Worm (Caenorhabditis elegans) whole organism, young adult: Measurements from ENCODE around the gene R13H4.6.

Experiments
- B0019.2 ChIP-seq: fragments of 200-800 bp; sonication (Bioruptor generic); conservative IDR thresholded peaks from 2 replicates; pipeline ENCODE4 v1.3.6; 2022; ENCODE audit warnings: missing genetic modification reagents, missing genetic modification characterization, missing compliant biosample characterization
- B0035.1 ChIP-seq: sonication (generic microtip); optimal IDR thresholded peaks from 2 replicates; lab custom pipeline; 2016; ENCODE audit warnings: missing genetic modification characterization, mild to moderate bottlenecking, missing compliant biosample characterization, missing genotype, missing genetic modification reagents
- F10E7.11 ChIP-seq: sonication (generic microtip); optimal IDR thresholded peaks from 2 replicates; lab custom pipeline; 2017; ENCODE audit warnings: mild to moderate bottlenecking, missing genetic modification characterization, moderate library complexity, missing compliant biosample characterization
- F33H1.4 ChIP-seq: fragments of 200-800 bp; sonication (Bioruptor generic); IDR thresholded peaks from 2 replicates; pipeline ENCODE4 v1.3.6; 2022; ENCODE audit warnings: missing genetic modification reagents, missing genetic modification characterization, missing compliant biosample characterization
- F39B2.1 ChIP-seq: fragments of 200-800 bp; sonication (Bioruptor generic); IDR thresholded peaks from 2 replicates; pipeline ENCODE4 v1.3.6; 2022; ENCODE audit warnings: missing genetic modification reagents, missing genetic modification characterization, missing compliant biosample characterization
- F52B5.7 ChIP-seq: sonication (generic microtip); optimal IDR thresholded peaks from 2 replicates; lab custom pipeline; 2016; ENCODE audit warnings: mild to moderate bottlenecking, missing genetic modification characterization, missing compliant biosample characterization
- F57A8.1 ChIP-seq: fragments of 200-800 bp; sonication (Bioruptor generic); optimal IDR thresholded peaks from 2 replicates; lab custom pipeline; 2018; ENCODE audit warnings: mild to moderate bottlenecking, missing genetic modification characterization, moderate library complexity, missing compliant biosample characterization
- F57C9.4 ChIP-seq: sonication (generic microtip); optimal IDR thresholded peaks from 2 replicates; lab custom pipeline; 2017; ENCODE audit warnings: mild to moderate bottlenecking, missing genetic modification characterization, missing compliant biosample characterization
- K11D2.4 ChIP-seq: fragments of 200-800 bp; sonication (Bioruptor generic); IDR thresholded peaks from 2 replicates; pipeline ENCODE4 v1.3.6; 2022; ENCODE audit warnings: missing genetic modification reagents, missing genetic modification characterization, missing compliant biosample characterization
- K12H6.12 ChIP-seq: fragments of 200-800 bp; sonication (Bioruptor generic); optimal IDR thresholded peaks from 2 replicates; lab custom pipeline; 2018; ENCODE audit warnings: mild to moderate bottlenecking, missing genetic modification characterization, missing compliant biosample characterization
- Y53F4B.3 ChIP-seq: fragments of 200-800 bp; sonication (Bioruptor generic); IDR thresholded peaks from 2 replicates; pipeline ENCODE4 v1.3.6; 2022; ENCODE audit warnings: missing genetic modification reagents, missing genetic modification characterization, missing compliant biosample characterization
- Y67H2A.10 ChIP-seq: fragments of 200-800 bp; sonication (Bioruptor generic); conservative IDR thresholded peaks from 2 replicates; pipeline ENCODE4 v1.3.6; 2022; ENCODE audit warnings: missing genetic modification reagents, missing genetic modification characterization, missing compliant biosample characterization
- Y79H2A.3 ChIP-seq: fragments of 200-800 bp; sonication (Bioruptor generic); conservative IDR thresholded peaks from 2 replicates; pipeline ENCODE4 v1.3.6; 2022; ENCODE audit warnings: missing genetic modification reagents, missing genetic modification characterization, missing compliant biosample characterization
- akir-1 ChIP-seq: fragments of 200-800 bp; sonication (Bioruptor generic); optimal IDR thresholded peaks from 2 replicates; lab custom pipeline; 2018; ENCODE audit warnings: mild to moderate bottlenecking, missing genetic modification characterization, moderate library complexity, missing compliant biosample characterization
- atf-7 ChIP-seq: sonication (generic microtip); optimal IDR thresholded peaks from 2 replicates; lab custom pipeline; 2017; ENCODE audit warnings: mild to moderate bottlenecking, missing genetic modification characterization, missing compliant biosample characterization
- attf-3 ChIP-seq: fragments of 200-800 bp; sonication (Bioruptor generic); conservative IDR thresholded peaks from 2 replicates; pipeline ENCODE4 v1.3.6; 2022; ENCODE audit warnings: missing genetic modification reagents, missing genetic modification characterization, missing compliant biosample characterization
- cebp-2 ChIP-seq: fragments of 200-800 bp; sonication (Bioruptor generic); IDR thresholded peaks from 2 replicates; pipeline ENCODE4 v1.3.6; 2022; ENCODE audit warnings: missing genetic modification characterization, missing compliant biosample characterization
- ceh-100 ChIP-seq: fragments of 200-800 bp; sonication (Bioruptor generic); IDR thresholded peaks from 2 replicates; pipeline ENCODE4 v1.3.6; 2022; ENCODE audit warnings: missing genetic modification reagents, missing genetic modification characterization, missing compliant biosample characterization
- ceh-27 ChIP-seq: fragments of 200-800 bp; sonication (Bioruptor generic); optimal IDR thresholded peaks from 2 replicates; lab custom pipeline; 2018; ENCODE audit warnings: mild to moderate bottlenecking, missing genetic modification characterization, moderate library complexity, missing compliant biosample characterization
- die-1 ChIP-seq: sonication (generic microtip); optimal IDR thresholded peaks from 2 replicates; lab custom pipeline; 2016; ENCODE audit warnings: missing genotype, mild to moderate bottlenecking, missing genetic modification characterization, missing compliant biosample characterization
- dpff-1 ChIP-seq: sonication (generic microtip); optimal IDR thresholded peaks from 2 replicates; lab custom pipeline; 2017; ENCODE audit warnings: mild to moderate bottlenecking, missing genetic modification characterization, missing compliant biosample characterization
- dpl-1 ChIP-seq: fragments of 150-350 bp; optimal IDR thresholded peaks from 2 replicates; lab custom pipeline; 2014; ENCODE audit warnings: missing biosample characterization, missing genetic modification reagents, missing genetic modification characterization
- efl-1 ChIP-seq: fragments of 150-350 bp; optimal IDR thresholded peaks from 2 replicates; lab custom pipeline; 2014; ENCODE audit warnings: missing biosample characterization, missing genetic modification reagents, missing genetic modification characterization
- ekl-4 ChIP-seq: fragments of 200-800 bp; sonication (Bioruptor generic); IDR thresholded peaks from 2 replicates; pipeline ENCODE4 v1.3.6; 2022; ENCODE audit warnings: missing genetic modification reagents, missing genetic modification characterization, missing compliant biosample characterization
- fkh-3 ChIP-seq: sonication (generic microtip); optimal IDR thresholded peaks from 2 replicates; lab custom pipeline; 2016; ENCODE audit warnings: mild to moderate bottlenecking, missing genetic modification characterization, missing compliant biosample characterization
- hlh-12 ChIP-seq: sonication (generic microtip); optimal IDR thresholded peaks from 2 replicates; lab custom pipeline; 2016; ENCODE audit warnings: missing genetic modification characterization, missing compliant biosample characterization
- hmg-1.2 ChIP-seq: fragments of 200-800 bp; sonication (Bioruptor generic); IDR thresholded peaks from 2 replicates; pipeline ENCODE4 v1.3.6; 2022; ENCODE audit warnings: missing genetic modification reagents, missing genetic modification characterization, missing compliant biosample characterization
- hrde-1 ChIP-seq: sonication (generic microtip); optimal IDR thresholded peaks from 2 replicates; lab custom pipeline; 2016; ENCODE audit warnings: missing genetic modification characterization, mild to moderate bottlenecking, missing compliant biosample characterization, moderate library complexity, missing genotype, missing genetic modification reagents, borderline replicate concordance
- hsf-1 ChIP-seq: fragments of 200-800 bp; sonication (Bioruptor generic); IDR thresholded peaks from 2 replicates; pipeline ENCODE4 v1.3.6; 2022; ENCODE audit warnings: missing genetic modification reagents, missing genetic modification characterization, missing compliant biosample characterization
- lin-35 ChIP-seq, 3 experiments: fragments of 150-350 bp in 2 of 3; sonication (generic microtip) in 1 of 3; optimal IDR thresholded peaks; 2 replicates each; lab custom pipeline; 2014 to 2018; ENCODE audit warnings: missing biosample characterization in 3 of 3, missing genetic modification characterization in 3 of 3, missing genetic modification reagents in 3 of 3
- madf-8 ChIP-seq: fragments of 200-800 bp; sonication (Bioruptor generic); conservative IDR thresholded peaks from 2 replicates; pipeline ENCODE4 v1.3.6; 2022; ENCODE audit warnings: missing genetic modification reagents, missing genetic modification characterization, missing compliant biosample characterization
- mcd-1 ChIP-seq: fragments of 200-800 bp; sonication (Bioruptor generic); IDR thresholded peaks from 2 replicates; pipeline ENCODE4 v1.3.6; 2022; ENCODE audit warnings: missing genetic modification reagents, missing genetic modification characterization, missing compliant biosample characterization
- mel-28 ChIP-seq: sonication (generic microtip); optimal IDR thresholded peaks from 2 replicates; lab custom pipeline; 2016; ENCODE audit warnings: borderline replicate concordance, mild to moderate bottlenecking, missing genetic modification characterization, missing compliant biosample characterization
- mes-4 ChIP-seq: sonication (generic microtip); optimal IDR thresholded peaks from 2 replicates; lab custom pipeline; 2016; ENCODE audit warnings: missing genotype, missing genetic modification characterization, missing compliant biosample characterization
- mxl-1 ChIP-seq: sonication (generic microtip); optimal IDR thresholded peaks from 2 replicates; lab custom pipeline; 2016; ENCODE audit warnings: missing genetic modification characterization, missing compliant biosample characterization
- nfyb-1 ChIP-seq: fragments of 200-800 bp; sonication (Bioruptor generic); IDR thresholded peaks from 2 replicates; pipeline ENCODE4 v1.3.6; 2022; ENCODE audit warnings: missing genetic modification reagents, missing genetic modification characterization, missing compliant biosample characterization
- nhr-27 ChIP-seq: fragments of 200-800 bp; sonication (Bioruptor generic); optimal IDR thresholded peaks from 2 replicates; lab custom pipeline; 2018; ENCODE audit warnings: mild to moderate bottlenecking, missing genetic modification characterization, moderate library complexity, missing compliant biosample characterization
- repo-1 ChIP-seq: sonication (generic microtip); optimal IDR thresholded peaks from 2 replicates; lab custom pipeline; 2017; ENCODE audit warnings: mild to moderate bottlenecking, missing genetic modification characterization, missing compliant biosample characterization
- snpc-1.1 ChIP-seq: sonication (generic microtip); optimal IDR thresholded peaks from 2 replicates; lab custom pipeline; 2017; ENCODE audit warnings: missing genetic modification characterization, mild to moderate bottlenecking, missing compliant biosample characterization, antibody characterized with exemption, moderate library complexity, missing genotype, missing genetic modification reagents; ENCODE audit not compliant: insufficient read depth
- snpc-3.4 ChIP-seq: sonication (generic microtip); optimal IDR thresholded peaks from 2 replicates; lab custom pipeline; 2017; ENCODE audit warnings: missing genetic modification characterization, mild to moderate bottlenecking, missing compliant biosample characterization, antibody characterized with exemption, moderate library complexity, missing genotype, missing genetic modification reagents
- somi-1 ChIP-seq: fragments of 200-800 bp; sonication (Bioruptor generic); optimal IDR thresholded peaks from 2 replicates; lab custom pipeline; 2018; ENCODE audit warnings: mild to moderate bottlenecking, missing genetic modification characterization, missing compliant biosample characterization
- sptf-2 ChIP-seq: fragments of 200-800 bp; sonication (Bioruptor generic); optimal IDR thresholded peaks from 2 replicates; lab custom pipeline; 2018; ENCODE audit warnings: mild to moderate bottlenecking, missing genetic modification characterization, missing compliant biosample characterization
- tbp1 ChIP-seq: fragments of 200-800 bp; sonication (Bioruptor generic); optimal IDR thresholded peaks from 2 replicates; lab custom pipeline; 2018; ENCODE audit warnings: mild to moderate bottlenecking, missing genetic modification characterization, missing compliant biosample characterization
- tbx-9 ChIP-seq: sonication (generic microtip); optimal IDR thresholded peaks from 2 replicates; lab custom pipeline; 2016; ENCODE audit warnings: borderline replicate concordance, missing genetic modification characterization, inconsistent platforms, missing compliant biosample characterization
- unc-62 ChIP-seq: fragments of 150-350 bp; optimal IDR thresholded peaks from 2 replicates; lab custom pipeline; 2014; ENCODE audit warnings: missing biosample characterization, missing genetic modification reagents, missing genetic modification characterization
- zfh-2 ChIP-seq: fragments of 200-800 bp; sonication (Bioruptor generic); conservative IDR thresholded peaks from 2 replicates; pipeline ENCODE4 v1.3.6; 2022; ENCODE audit warnings: missing genetic modification reagents, missing genetic modification characterization, missing compliant biosample characterization
- ztf-18 ChIP-seq: sonication (generic microtip); optimal IDR thresholded peaks from 2 replicates; lab custom pipeline; 2016; ENCODE audit warnings: missing genotype, mild to moderate bottlenecking, missing genetic modification characterization, missing compliant biosample characterization
- ztf-3 ChIP-seq: fragments of 200-800 bp; sonication (Bioruptor generic); optimal IDR thresholded peaks from 2 replicates; lab custom pipeline; 2018; ENCODE audit warnings: mild to moderate bottlenecking, missing genetic modification characterization, missing compliant biosample characterization

R13H4.6 gene

DNA sequence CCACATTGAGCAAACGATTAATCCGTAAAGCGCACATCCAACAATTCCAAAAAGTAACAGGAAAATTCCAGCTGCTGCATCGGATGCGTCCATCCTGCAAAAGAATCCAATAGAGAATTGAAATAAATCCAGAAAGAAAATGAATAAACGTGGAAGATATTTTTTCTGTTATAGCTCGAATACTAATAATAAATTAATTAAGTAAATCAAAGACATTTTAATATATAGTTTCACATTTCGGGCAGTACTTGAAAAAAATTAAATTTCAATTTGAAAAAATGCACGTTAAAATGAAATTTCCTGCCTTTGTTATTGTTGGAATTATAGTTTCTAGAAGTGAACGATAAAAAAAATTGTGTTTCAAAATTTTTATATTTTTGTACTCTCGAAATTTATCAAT, 5.2 kb downstream of the R13H4.6 start, which contains the start of gene R13H4.7:
Gene R13H4.7 (minus strand): TSS at position 101 of the 400 bp plus-strand sequence.
- no peak for TF ChIP-seq F57C9.4 (tag; lab: Kevin White, UChicago)
- no peak for TF ChIP-seq B0035.1 (tag; lab: Kevin White, UChicago)
- no peak for TF ChIP-seq B0019.2 (GFP tag; lab: Robert Waterston, UW)
- TF ChIP-seq hsf-1 (GFP tag; lab: Robert Waterston, UW): no peak
- TF ChIP-seq hlh-12 (tag; lab: Kevin White, UChicago): no peak
- no peak for TF ChIP-seq F57A8.1 (GFP tag; lab: Kevin White, UChicago)
- no peak for TF ChIP-seq unc-62 (GFP tag; lab: Kevin White, UChicago)
- no peak for TF ChIP-seq efl-1
- no peak for TF ChIP-seq attf-3
- TF ChIP-seq hrde-1 (tag; lab: Kevin White, UChicago): no peak
- TF ChIP-seq ztf-3 (GFP tag; lab: Kevin White, UChicago): no peak
- TF ChIP-seq cebp-2: no peak
- TF ChIP-seq F39B2.1: no peak
- no peak for TF ChIP-seq madf-8 (GFP tag; lab: Robert Waterston, UW)
- no peak for TF ChIP-seq tbp1 (GFP tag; lab: Kevin White, UChicago)
- TF ChIP-seq Y79H2A.3 (GFP tag; lab: Robert Waterston, UW): no peak

DNA sequence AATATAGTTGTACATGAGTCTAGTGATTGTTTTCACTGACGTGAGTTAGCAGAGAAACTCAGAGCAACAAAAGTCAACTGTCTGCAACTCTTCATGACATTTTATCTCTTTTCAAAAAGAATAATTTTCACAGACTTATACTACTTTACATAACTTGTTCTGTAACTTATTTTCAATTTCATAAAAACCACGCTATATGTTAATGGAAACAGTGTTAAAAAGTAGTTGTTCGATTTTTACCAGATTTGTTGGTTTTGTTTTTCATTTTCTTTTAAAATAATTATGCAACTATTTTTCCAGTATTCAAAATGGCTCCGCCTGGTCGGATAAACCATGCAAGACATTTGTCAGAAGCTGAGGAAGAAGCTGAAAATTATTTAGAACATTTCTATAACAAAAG, 12.1 kb downstream of the R13H4.6 start, which contains the start of gene sulp-4:
Gene sulp-4 (plus strand): TSS at position 301 of the 400 bp plus-strand sequence.
- TF ChIP-seq zfh-2 (no peak), somi-1 (no peak), Y67H2A.10 (GFP tag; lab: Robert Waterston, UW) (no peak), tbp1 (GFP tag; lab: Kevin White, UChicago) (no peak), K12H6.12 (tag; lab: Kevin White, UChicago) (no peak), lin-35 (GFP tag; optimal IDR thresholded peaks at IDR 0.05; lab: Kevin White, UChicago) (no peak), ekl-4 (GFP tag; lab: Robert Waterston, UW) (no peak), die-1 (tag; lab: Kevin White, UChicago) (no peak), hsf-1 (GFP tag; lab: Robert Waterston, UW) (no peak), nfyb-1 (GFP tag; lab: Robert Waterston, UW) (no peak), dpl-1 (GFP tag; lab: Kevin White, UChicago) (no peak), snpc-3.4 (no peak), mxl-1 (tag; lab: Kevin White, UChicago) (no peak), K11D2.4 (no peak), akir-1 (GFP tag; lab: Kevin White, UChicago) (no peak), F52B5.7 (tag; lab: Kevin White, UChicago) (no peak), atf-7 (no peak), fkh-3 (tag; lab: Kevin White, UChicago) (no peak), mel-28 (tag; lab: Kevin White, UChicago) (no peak)
- TF ChIP-seq, all 124 proteins: peak for 0

- no peak for TF ChIP-seq Y53F4B.3 (GFP tag; lab: Robert Waterston, UW)
- TF ChIP-seq nhr-27 (tag; lab: Kevin White, UChicago): no peak
- no peak for TF ChIP-seq ekl-4 (GFP tag; lab: Robert Waterston, UW)
- TF ChIP-seq F10E7.11: no peak
- no peak for TF ChIP-seq tbx-9 (tag; lab: Kevin White, UChicago)
- TF ChIP-seq mes-4 (tag; lab: Kevin White, UChicago): no peak
- no peak for TF ChIP-seq F39B2.1
- TF ChIP-seq F33H1.4 (GFP tag; lab: Robert Waterston, UW): no peak
- no peak for TF ChIP-seq hmg-1.2 (GFP tag; lab: Robert Waterston, UW)
- no peak for TF ChIP-seq mcd-1 (GFP tag; lab: Robert Waterston, UW)
- TF ChIP-seq sptf-2 (GFP tag; lab: Kevin White, UChicago): no peak
- no peak for TF ChIP-seq dpff-1 (tag; lab: Kevin White, UChicago)
- TF ChIP-seq repo-1: no peak
- no peak for TF ChIP-seq ceh-100 (GFP tag; lab: Robert Waterston, UW)
- no peak for TF ChIP-seq ztf-18
- TF ChIP-seq ceh-27 (GFP tag; lab: Kevin White, UChicago): no peak
- no peak for TF ChIP-seq snpc-1.1
Observed at ce11 chrV:11876657-11877056, 13.7 kb downstream of the R13H4.6 start.
